Worm (Caenorhabditis elegans) whole organism, mixed stage, embryonic: ENCODE results near the gene T28C12.15.

Experiments used
- nhr-12 ChIP-seq: fragments of 150-350 bp; optimal IDR thresholded peaks from 2 replicates; lab custom pipeline; 2014; ENCODE audit warnings: missing biosample characterization, missing genetic modification characterization
- nhr-237 ChIP-seq: fragments of 150-350 bp; optimal IDR thresholded peaks from 2 replicates; lab custom pipeline; 2014; ENCODE audit warnings: missing biosample characterization, missing genetic modification characterization
- pha-4 ChIP-seq: fragments of 150-350 bp; optimal IDR thresholded peaks from 2 replicates; lab custom pipeline; 2018; ENCODE audit warnings: missing biosample characterization, missing genetic modification reagents, missing genetic modification characterization
- unc-62 ChIP-seq: fragments of 150-350 bp; optimal IDR thresholded peaks from 2 replicates; lab custom pipeline; 2014; ENCODE audit warnings: missing biosample characterization, missing genetic modification reagents, missing genetic modification characterization

DNA sequence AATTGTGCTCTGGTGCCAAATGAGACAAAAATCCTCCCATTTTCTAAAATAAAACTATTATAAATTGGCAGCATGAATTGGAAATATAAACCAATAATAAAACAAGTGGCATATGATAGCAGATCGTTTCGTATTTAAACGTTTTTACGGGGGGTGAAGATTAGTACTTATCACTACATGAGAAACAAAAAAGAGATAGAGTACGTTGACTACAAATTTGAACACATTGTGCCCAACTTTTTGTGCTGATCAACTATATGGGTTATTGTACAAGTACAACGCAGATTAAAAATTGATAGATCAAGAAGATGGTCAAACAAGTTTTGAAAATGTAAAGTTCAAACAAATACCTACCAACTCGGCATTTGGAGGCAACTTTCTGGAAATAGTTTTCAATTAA, 46.9 kb upstream of the T28C12.15 start:
- no peak for TF ChIP-seq unc-62 (GFP tag; lab: Kevin White, UChicago)
- TF ChIP-seq nhr-237 (tag; lab: Kevin White, UChicago) = no peak
- no peak for TF ChIP-seq pha-4 (tag; lab: Kevin White, UChicago)
- no peak for TF ChIP-seq nhr-12 (tag; lab: Kevin White, UChicago)
